Worm (Caenorhabditis elegans) whole organism, early embryonic: ENCODE measurements around the gene Y82E9BR.5.

ENCODE experiments used
- B0310.2 ChIP-seq: sonication (generic microtip); optimal IDR thresholded peaks from 2 replicates; lab custom pipeline; 2016; ENCODE audit warnings: mild to moderate bottlenecking, missing genetic modification characterization, missing compliant biosample characterization
- F13C5.2 ChIP-seq: sonication (generic microtip); optimal IDR thresholded peaks from 2 replicates; lab custom pipeline; 2017; ENCODE audit warnings: mild to moderate bottlenecking, missing genetic modification characterization, inconsistent platforms, missing compliant biosample characterization
- aly-1 ChIP-seq: sonication (generic microtip); optimal IDR thresholded peaks from 2 replicates; lab custom pipeline; 2016; ENCODE audit warnings: missing genetic modification characterization, missing compliant biosample characterization
- ama-1 ChIP-seq: fragments of 150-350 bp; optimal IDR thresholded peaks from 2 replicates; lab custom pipeline; 2014
- ceh-13 ChIP-seq: fragments of 200-800 bp; sonication (Bioruptor generic); optimal IDR thresholded peaks from 2 replicates; lab custom pipeline; 2018; ENCODE audit warnings: mild to moderate bottlenecking, missing genetic modification characterization, missing compliant biosample characterization
- ceh-36 ChIP-seq: sonication (generic microtip); optimal IDR thresholded peaks from 2 replicates; lab custom pipeline; 2016; ENCODE audit warnings: missing genetic modification characterization, inconsistent platforms, missing compliant biosample characterization
- ets-7 ChIP-seq: sonication (generic microtip); optimal IDR thresholded peaks from 2 replicates; lab custom pipeline; 2016; ENCODE audit warnings: missing genotype, missing genetic modification characterization, missing compliant biosample characterization
- flt-1 ChIP-seq: fragments of 200-800 bp; sonication (Bioruptor generic); IDR thresholded peaks from 2 replicates; pipeline ENCODE4 v1.3.6; 2022; ENCODE audit warnings: missing genetic modification characterization, missing compliant biosample characterization
- hmg-4 ChIP-seq: fragments of 200-800 bp; sonication (Bioruptor generic); optimal IDR thresholded peaks from 2 replicates; lab custom pipeline; 2018; ENCODE audit warnings: mild to moderate bottlenecking, missing genetic modification characterization, missing compliant biosample characterization
- pes-1 ChIP-seq: fragments of 200-800 bp; sonication (Bioruptor generic); IDR thresholded peaks from 2 replicates; pipeline ENCODE4 v1.3.6; 2022; ENCODE audit warnings: missing genetic modification reagents, missing genetic modification characterization, missing compliant biosample characterization
- sea-1 ChIP-seq: fragments of 200-800 bp; sonication (Bioruptor generic); conservative IDR thresholded peaks from 2 replicates; pipeline ENCODE4 v1.3.6; 2022; ENCODE audit warnings: missing genetic modification characterization, missing compliant biosample characterization
- tbx-11 ChIP-seq: fragments of 200-800 bp; sonication (Bioruptor generic); IDR thresholded peaks from 2 replicates; pipeline ENCODE4 v1.3.6; 2022; ENCODE audit warnings: missing genetic modification characterization, missing compliant biosample characterization
- tbx-37 ChIP-seq: fragments of 200-800 bp; sonication (Bioruptor generic); conservative IDR thresholded peaks from 2 replicates; pipeline ENCODE4 v1.3.6; 2022; ENCODE audit warnings: missing genetic modification reagents, missing genetic modification characterization, missing compliant biosample characterization
- tra-4 ChIP-seq: sonication (generic microtip); optimal IDR thresholded peaks from 2 replicates; lab custom pipeline; 2017; ENCODE audit warnings: missing genetic modification characterization, missing compliant biosample characterization

DNA sequence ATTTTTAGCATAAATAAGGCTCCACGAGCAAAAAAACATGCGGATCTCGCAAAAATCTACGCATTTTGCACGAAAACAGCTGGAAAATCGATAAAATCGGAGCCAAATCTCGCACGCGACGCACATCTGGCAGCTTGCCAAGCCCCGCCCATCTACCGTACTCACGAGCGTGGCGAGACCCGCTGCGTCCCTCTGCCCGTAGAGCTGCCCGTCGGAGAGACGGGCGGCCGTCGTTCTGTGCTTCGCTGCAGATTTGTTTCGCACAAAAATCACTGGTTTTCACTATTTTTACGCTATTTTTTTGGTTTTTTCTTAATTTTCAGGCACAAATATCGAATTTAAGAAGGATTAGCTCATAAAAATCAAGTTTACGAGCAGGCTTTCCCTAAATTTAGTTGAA, 34.5 kb downstream of the Y82E9BR.5 start:
- TF ChIP-seq ceh-13 (no peak), ets-7 (tag; lab: Kevin White, UChicago) (no peak), sea-1 (GFP tag; lab: Robert Waterston, UW) (0 out of 2 replicates have a peak, but pooled peaks have one; percentile 35), flt-1 (GFP tag; lab: Robert Waterston, UW) (no peak), ama-1 (lab: Kevin White, UChicago) (no peak), B0310.2 (no peak), tra-4 (tag; lab: Kevin White, UChicago) (no peak), F13C5.2 (tag; lab: Kevin White, UChicago) (peak; percentile 53), pes-1 (0 out of 2 replicates have a peak, but pooled peaks have one; percentile 19), hmg-4 (GFP tag; lab: Kevin White, UChicago) (no peak), aly-1 (no peak), ceh-36 (tag; lab: Kevin White, UChicago) (no peak), tbx-11 (GFP tag; lab: Robert Waterston, UW) (no peak), tbx-37 (GFP tag; lab: Robert Waterston, UW) (0 out of 2 replicates have a peak, but pooled peaks have one; percentile 16)
